Fruit fly (Drosophila melanogaster): ENCODE measurements around the gene spartin.
A peak's percentile ranks its signal among the peaks of the same experiment; 100 is the strongest.

The spartin gene

dm6 chr3R:4664947-4665346 lies 10.3 kb downstream of the spartin start (continued):
- TF ChIP-seq zen (tag; optimal IDR thresholded peaks at IDR 0.05) (peak; percentile 40), tna (GFP tag; IDR thresholded peaks at IDR 0.05; ENCODE audit: partially characterized antibody) (no peak), CG4854 (GFP tag; optimal IDR thresholded peaks at IDR 0.05) (peak; percentile 91), CG14860 (GFP tag; IDR thresholded peaks at IDR 0.05; ENCODE audit: partially characterized antibody) (no peak), CG7357 (GFP tag; IDR thresholded peaks at IDR 0.05) (no peak), klu (GFP tag; IDR thresholded peaks at IDR 0.05) (0 out of 2 replicates have a peak, but pooled peaks have one; percentile 23), Oaz (GFP tag; IDR thresholded peaks at IDR 0.05) (no peak), CG16863 (GFP tag; optimal IDR thresholded peaks at IDR 0.05) (no peak), CG3281 (GFP tag; optimal IDR thresholded peaks at IDR 0.05) (peak; percentile 84), chif (GFP tag; optimal IDR thresholded peaks at IDR 0.05) (peak in 1 of 2 experiments; percentile 93), CG3726 (GFP tag; IDR thresholded peaks at IDR 0.05) (no peak; the same call in 2 of the 3 replicates), MTF-1 (GFP tag; optimal IDR thresholded peaks at IDR 0.05; ENCODE audit: borderline replicate concordance) (peak; percentile 96), CG6175 (GFP tag; IDR thresholded peaks at IDR 0.05) (peak; percentile 66; the same call in 2 of the 3 replicates), CG12299 (tag; optimal IDR thresholded peaks at IDR 0.05) (peak; percentile 67), lbe (GFP tag; optimal IDR thresholded peaks at IDR 0.05) (peak; percentile 97), CG11247 (GFP tag; IDR thresholded peaks at IDR 0.05) (peak; percentile 56), Drgx (GFP tag; IDR thresholded peaks at IDR 0.05) (peak; percentile 79), CG11456 (GFP tag; IDR thresholded peaks at IDR 0.05) (no peak; the same call in 1 of the 3 replicates), CG13424 (tag; optimal IDR thresholded peaks at IDR 0.05) (peak; percentile 60), CG12071 (GFP tag; optimal IDR thresholded peaks at IDR 0.05) (peak; percentile 90), vvl (GFP tag; IDR thresholded peaks at IDR 0.05) (peak; percentile 72), gce (GFP tag; IDR thresholded peaks at IDR 0.05) (peak; percentile 86), CG12391 (tag; optimal IDR thresholded peaks at IDR 0.05) (no peak), CG1792 (GFP tag; optimal IDR thresholded peaks at IDR 0.05) (peak; percentile 94), Ets97D (GFP tag; optimal IDR thresholded peaks at IDR 0.05) (no peak), Bdp1 (GFP tag; optimal IDR thresholded peaks at IDR 0.05) (no peak), CG32772 (GFP tag; IDR thresholded peaks at IDR 0.05) (peak; percentile 45; the same call in 1 of the 2 replicates), Med (GFP tag) (peak; percentile 50), Ada2b (GFP tag; IDR thresholded peaks at IDR 0.05) (no peak; the same call in 1 of the 2 replicates), CG4730 (GFP tag; IDR thresholded peaks at IDR 0.05) (no peak), pros (GFP tag; optimal IDR thresholded peaks at IDR 0.05) (no peak), CG3407 (GFP tag; optimal IDR thresholded peaks at IDR 0.05) (peak; percentile 94), pb (GFP tag; optimal IDR thresholded peaks at IDR 0.05) (peak; percentile 84), jigr1 (GFP tag; IDR thresholded peaks at IDR 0.05) (no peak), Atf6 (GFP tag; IDR thresholded peaks at IDR 0.05) (no peak), CG7786 (GFP tag; optimal IDR thresholded peaks at IDR 0.05) (no peak), CG8089 (GFP tag; optimal IDR thresholded peaks at IDR 0.05) (peak; percentile 16), CG6854 (GFP tag; optimal IDR thresholded peaks at IDR 0.05) (peak; percentile 78), ttk (GFP tag; IDR thresholded peaks at IDR 0.05) (no peak), repo (GFP tag; optimal IDR thresholded peaks at IDR 0.05) (peak; percentile 69), HLH4C (GFP tag; IDR thresholded peaks at IDR 0.05; ENCODE audit: partially characterized antibody) (no peak), CoRest (tag; optimal IDR thresholded peaks at IDR 0.05) (no peak), CG18599 (GFP tag; optimal IDR thresholded peaks at IDR 0.05) (peak; percentile 92), CG15011 (GFP tag; optimal IDR thresholded peaks at IDR 0.05) (peak; percentile 83), Oli (tag; optimal IDR thresholded peaks at IDR 0.05) (no peak), CG7839 (tag; optimal IDR thresholded peaks at IDR 0.05) (peak; percentile 52), Neu2 (GFP tag; optimal IDR thresholded peaks at IDR 0.05; ENCODE audit: borderline replicate concordance) (no peak), CG30020 (tag; optimal IDR thresholded peaks at IDR 0.05) (peak; percentile 24), HLH3B (GFP tag; IDR thresholded peaks at IDR 0.05) (peak; percentile 86; the same call in 1 of the 2 replicates), CG2199 (GFP tag; IDR thresholded peaks at IDR 0.05) (peak; percentile 52; the same call in 1 of the 3 replicates), CG15479 (GFP tag; optimal IDR thresholded peaks at IDR 0.05) (peak; percentile 14)

All from whole organism, embryonic.